Fruit fly (Drosophila melanogaster) whole organism: ENCODE measurements around the gene CG6432.

Experiments
- CG8478 ChIP-seq: fragments of >200 bp; optimal IDR thresholded peaks from 2 replicates; lab custom pipeline; 2018; ENCODE audit warnings: inconsistent platforms
- Dll ChIP-seq: fragments of >200 bp; optimal IDR thresholded peaks from 2 replicates; lab custom pipeline; 2017
- EcR ChIP-seq, 2 experiments: fragments of >200 bp; optimal IDR thresholded peaks; 2 replicates each; lab custom pipeline; 2017; ENCODE audit warnings: missing biosample characterization in 2 of 2, missing genetic modification characterization in 2 of 2, missing genetic modification reagents in 2 of 2
- pan ChIP-seq: fragments of >200 bp; optimal IDR thresholded peaks from 2 replicates; lab custom pipeline; 2017
- psq ChIP-seq: fragments of >200 bp; optimal IDR thresholded peaks from 2 replicates; lab custom pipeline; 2017
- usp ChIP-seq: fragments of >200 bp; optimal IDR thresholded peaks from 2 replicates; lab custom pipeline; 2017; ENCODE audit warnings: missing biosample characterization, missing genetic modification characterization, mixed read lengths

dm6 chr3R:24362838-24363237 is 26.1 kb downstream of the CG6432 start, which contains the start of gene CG33340:
- no peak for TF ChIP-seq pan (lab: Kevin White, UChicago)
- TF ChIP-seq CG8478, result no peak
- TF ChIP-seq usp (GFP tag; lab: Kevin White, UChicago), result no peak
- TF ChIP-seq Dll (lab: Kevin White, UChicago), result no peak
- no peak for TF ChIP-seq psq (lab: Kevin White, UChicago)
- no peak for TF ChIP-seq EcR (GFP tag; optimal IDR thresholded peaks at IDR 0.05; lab: Kevin White, UChicago)
